Fruit fly (Drosophila melanogaster) whole organism, prepupa: Measurements from ENCODE around the gene ppk13.

Experiments used
- Blimp-1 ChIP-seq: fragments of 200-800 bp; sonication (Bioruptor generic); optimal IDR thresholded peaks from 3 replicates; lab custom pipeline; 2017; ENCODE audit warnings: missing biosample characterization, missing genetic modification characterization, mild to moderate bottlenecking, moderate library complexity, missing genetic modification reagents
- CG10669 ChIP-seq: fragments of 200-800 bp; sonication (Bioruptor generic); optimal IDR thresholded peaks from 3 replicates; lab custom pipeline; 2018; ENCODE audit warnings: missing biosample characterization, mild to moderate bottlenecking, missing genetic modification characterization, moderate library complexity
- CG11762 ChIP-seq: fragments of 200-800 bp; sonication (Bioruptor generic); optimal IDR thresholded peaks from 3 replicates; lab custom pipeline; 2016; ENCODE audit warnings: missing biosample characterization, missing genetic modification characterization; ENCODE audit not compliant: insufficient read depth
- CG15336 ChIP-seq: fragments of 200-800 bp; sonication (Bioruptor generic); IDR thresholded peaks from 2 replicates; pipeline ENCODE4 v1.3.6; 2022; ENCODE audit warnings: missing biosample characterization, missing genetic modification characterization
- CG16779 ChIP-seq: fragments of 200-800 bp; sonication (Bioruptor generic); optimal IDR thresholded peaks from 3 replicates; lab custom pipeline; 2017; ENCODE audit warnings: missing biosample characterization, mild to moderate bottlenecking, missing genetic modification characterization
- CG34406 ChIP-seq: fragments of 200-800 bp; sonication (Bioruptor generic); optimal IDR thresholded peaks from 3 replicates; lab custom pipeline; 2016; ENCODE audit warnings: missing biosample characterization, missing genetic modification characterization
- CG3919 ChIP-seq: fragments of 200-800 bp; sonication (Bioruptor generic); optimal IDR thresholded peaks from 3 replicates; lab custom pipeline; 2016; ENCODE audit warnings: missing biosample characterization, missing genetic modification characterization
- CG4318 ChIP-seq: fragments of 200-800 bp; sonication (Bioruptor generic); optimal IDR thresholded peaks from 3 replicates; lab custom pipeline; 2017; ENCODE audit warnings: missing biosample characterization, mild to moderate bottlenecking, missing genetic modification characterization
- CG6163 ChIP-seq: fragments of 200-800 bp; sonication (Bioruptor generic); IDR thresholded peaks from 3 replicates; pipeline ENCODE4 v1.3.6; 2022; ENCODE audit warnings: missing biosample characterization, missing genetic modification characterization
- CG6792 ChIP-seq: fragments of 200-800 bp; sonication (Bioruptor generic); optimal IDR thresholded peaks from 3 replicates; lab custom pipeline; 2016; ENCODE audit warnings: missing biosample characterization, missing genetic modification characterization
- CG6854 ChIP-seq: fragments of 200-800 bp; sonication (Bioruptor generic); optimal IDR thresholded peaks from 2 replicates; lab custom pipeline; 2017; ENCODE audit warnings: missing biosample characterization, mild to moderate bottlenecking, missing genetic modification characterization
- CG7368 ChIP-seq: fragments of 200-800 bp; sonication (Bioruptor generic); optimal IDR thresholded peaks from 3 replicates; lab custom pipeline; 2016; ENCODE audit warnings: missing biosample characterization, missing genetic modification characterization
- CG8319 ChIP-seq: fragments of 200-800 bp; sonication (Bioruptor generic); optimal IDR thresholded peaks from 3 replicates; lab custom pipeline; 2016; ENCODE audit warnings: missing biosample characterization, missing genetic modification characterization
- CG8632 ChIP-seq: fragments of 200-800 bp; sonication (Bioruptor generic); optimal IDR thresholded peaks from 3 replicates; lab custom pipeline; 2016; ENCODE audit warnings: missing biosample characterization, missing genetic modification characterization
- Ets96B ChIP-seq: fragments of 200-800 bp; optimal IDR thresholded peaks from 2 replicates; lab custom pipeline; 2019; ENCODE audit warnings: missing biosample characterization, mild to moderate bottlenecking, missing genetic modification characterization, moderate library complexity
- Hr38 ChIP-seq: sonication (Bioruptor generic); optimal IDR thresholded peaks from 2 replicates; lab custom pipeline; 2016; ENCODE audit warnings: missing biosample characterization, missing genetic modification characterization
- Hr39 ChIP-seq: fragments of 200-800 bp; sonication (Bioruptor generic); optimal IDR thresholded peaks from 2 replicates; lab custom pipeline; 2016; ENCODE audit warnings: missing biosample characterization, missing genetic modification characterization
- Lpt ChIP-seq: fragments of 200-800 bp; sonication (Bioruptor generic); optimal IDR thresholded peaks from 3 replicates; lab custom pipeline; 2016; ENCODE audit warnings: missing biosample characterization, missing genetic modification characterization
- Met ChIP-seq: fragments of 200-800 bp; sonication (Bioruptor generic); optimal IDR thresholded peaks from 3 replicates; lab custom pipeline; 2016; ENCODE audit warnings: missing biosample characterization, missing genetic modification characterization
- Smox ChIP-seq: fragments of 200-800 bp; sonication (Bioruptor generic); optimal IDR thresholded peaks from 3 replicates; lab custom pipeline; 2016; ENCODE audit warnings: missing biosample characterization, missing genetic modification characterization
- Sox15 ChIP-seq: fragments of 200-800 bp; sonication (Bioruptor generic); optimal IDR thresholded peaks from 3 replicates; lab custom pipeline; 2016; ENCODE audit warnings: missing biosample characterization, missing genetic modification characterization
- achi ChIP-seq: fragments of 200-800 bp; sonication (Bioruptor generic); optimal IDR thresholded peaks from 3 replicates; lab custom pipeline; 2016; ENCODE audit warnings: missing biosample characterization, missing genetic modification characterization
- acj6 ChIP-seq: fragments of 200-800 bp; sonication (Bioruptor generic); optimal IDR thresholded peaks from 3 replicates; lab custom pipeline; 2016; ENCODE audit warnings: missing biosample characterization, missing genetic modification characterization
- cyc ChIP-seq: fragments of 200-800 bp; sonication (Bioruptor generic); optimal IDR thresholded peaks from 3 replicates; lab custom pipeline; 2016; ENCODE audit warnings: missing biosample characterization, missing genetic modification characterization
- dac ChIP-seq: fragments of 200-800 bp; sonication (Bioruptor generic); optimal IDR thresholded peaks from 2 replicates; lab custom pipeline; 2017; ENCODE audit warnings: missing biosample characterization, mild to moderate bottlenecking, missing genetic modification characterization
- esn ChIP-seq: fragments of 200-800 bp; sonication (Bioruptor generic); optimal IDR thresholded peaks from 2 replicates; lab custom pipeline; 2016; ENCODE audit warnings: missing biosample characterization, mild to moderate bottlenecking, missing genetic modification characterization, moderate library complexity
- fd59A ChIP-seq: fragments of 200-800 bp; sonication (Bioruptor generic); optimal IDR thresholded peaks from 2 replicates; lab custom pipeline; 2017; ENCODE audit warnings: missing biosample characterization, mild to moderate bottlenecking, missing genetic modification characterization, missing genetic modification reagents
- fkh ChIP-seq: fragments of 200-800 bp; sonication (Bioruptor generic); optimal IDR thresholded peaks from 3 replicates; lab custom pipeline; 2017; ENCODE audit warnings: missing biosample characterization, mild to moderate bottlenecking, missing genetic modification characterization, moderate library complexity
- lz ChIP-seq: fragments of 200-800 bp; sonication (Bioruptor generic); optimal IDR thresholded peaks from 3 replicates; lab custom pipeline; 2016; ENCODE audit warnings: missing biosample characterization, missing genetic modification characterization
- svp ChIP-seq: fragments of 200-800 bp; sonication (Bioruptor generic); peaks from one replicate; lab custom pipeline; 2016; ENCODE audit warnings: missing biosample characterization, missing genetic modification characterization
- vri ChIP-seq: fragments of 200-800 bp; sonication (Bioruptor generic); optimal IDR thresholded peaks from 3 replicates; lab custom pipeline; 2016; ENCODE audit warnings: missing biosample characterization, mild to moderate bottlenecking, missing genetic modification characterization

Gene ppk13

dm6 chr2L:21082444-21083201 lies 5.9 kb downstream of the ppk13 start, which contains the start of gene CG33511:
Gene CG33511 (minus strand): TSS chr2L:21082494.
- peak; percentile 88 for TF ChIP-seq svp
- peak; percentile 16 for TF ChIP-seq fkh (GFP tag; lab: Kevin White, UChicago)
- peak; percentile 43 for TF ChIP-seq vri (GFP tag; lab: Kevin White, UChicago)
- TF ChIP-seq CG3919 (GFP tag; lab: Kevin White, UChicago): no peak
- TF ChIP-seq, all 60 proteins: peak for 3

- TF ChIP-seq svp (peak; percentile 44), CG16779 (tag; lab: Kevin White, UChicago) (no peak), CG10669 (GFP tag; lab: Kevin White, UChicago) (no peak), CG6854 (GFP tag; lab: Kevin White, UChicago) (no peak)
Observed at dm6 chr2L:21077849-21078248, 10.7 kb downstream of the ppk13 start.

- TF ChIP-seq vri (GFP tag; lab: Kevin White, UChicago) (no peak), Hr38 (GFP tag; lab: Kevin White, UChicago) (no peak), CG11762 (GFP tag; lab: Kevin White, UChicago) (no peak), CG6163 (0 out of 3 replicates have a peak, but pooled peaks have one; percentile 18), acj6 (no peak), esn (no peak)
Observed at dm6 chr2L:21075105-21075504, 13.4 kb downstream of the ppk13 start, which contains the start of gene tadr. Gene tadr (plus strand): TSS chr2L:21075405.

dm6 chr2L:21073818-21074217 lies 14.7 kb downstream of the ppk13 start:
- no peak for TF ChIP-seq Sox15 (GFP tag; lab: Kevin White, UChicago)
- TF ChIP-seq cyc (GFP tag; lab: Kevin White, UChicago): no peak
- TF ChIP-seq vri (GFP tag; lab: Kevin White, UChicago): no peak
- no peak for TF ChIP-seq CG8632 (GFP tag; lab: Kevin White, UChicago)
- no peak for TF ChIP-seq Lpt (GFP tag; lab: Kevin White, UChicago)
- TF ChIP-seq lz (GFP tag; lab: Kevin White, UChicago): no peak
- TF ChIP-seq CG7368: no peak

dm6 chr2L:21073300-21073699 lies 15.3 kb downstream of the ppk13 start:
- TF ChIP-seq CG6163 (no peak), Hr39 (GFP tag; lab: Kevin White, UChicago) (no peak), CG15336 (no peak), Sox15 (GFP tag; lab: Kevin White, UChicago) (no peak), fkh (GFP tag; lab: Kevin White, UChicago) (no peak), CG8319 (GFP tag; lab: Kevin White, UChicago) (no peak), CG34406 (no peak), achi (GFP tag; lab: Kevin White, UChicago) (no peak), fd59A (GFP tag; lab: Kevin White, UChicago) (no peak), esn (no peak), Hr38 (GFP tag; lab: Kevin White, UChicago) (no peak), Met (GFP tag; lab: Kevin White, UChicago) (no peak), Ets96B (tag; lab: Kevin White, UChicago) (no peak), CG8632 (GFP tag; lab: Kevin White, UChicago) (no peak), CG4318 (no peak), CG7368 (no peak), Blimp-1 (GFP tag; lab: Kevin White, UChicago) (no peak), CG6792 (GFP tag; lab: Kevin White, UChicago) (no peak), Smox (GFP tag; lab: Kevin White, UChicago) (no peak), dac (GFP tag; lab: Kevin White, UChicago) (no peak)
